Worm (Caenorhabditis elegans) whole organism, late embryonic: Measurements from ENCODE around the gene F59B10.3.
A peak's percentile ranks its signal among the peaks of the same experiment; 100 is the strongest.

Source experiments
- C08G9.2 ChIP-seq: sonication (generic microtip); optimal IDR thresholded peaks from 2 replicates; lab custom pipeline; 2016; ENCODE audit warnings: mild to moderate bottlenecking, missing genetic modification characterization, moderate library complexity, missing compliant biosample characterization
- C38D4.7 ChIP-seq: fragments of 200-800 bp; sonication (Bioruptor generic); optimal IDR thresholded peaks from 2 replicates; lab custom pipeline; 2018; ENCODE audit warnings: mild to moderate bottlenecking, missing genetic modification characterization, moderate library complexity, missing compliant biosample characterization
- F13H6.1 ChIP-seq: sonication (generic microtip); optimal IDR thresholded peaks from 2 replicates; lab custom pipeline; 2016; ENCODE audit warnings: missing genetic modification characterization, missing compliant biosample characterization
- K09A11.1 ChIP-seq: sonication (generic microtip); optimal IDR thresholded peaks from 2 replicates; lab custom pipeline; 2017; ENCODE audit warnings: antibody characterized with exemption, mild to moderate bottlenecking, missing genetic modification characterization, missing compliant biosample characterization; ENCODE audit not compliant: insufficient read depth
- T23F11.4 ChIP-seq: fragments of 200-800 bp; sonication (Bioruptor generic); optimal IDR thresholded peaks from 2 replicates; lab custom pipeline; 2018; ENCODE audit warnings: mild to moderate bottlenecking, missing genetic modification characterization, missing compliant biosample characterization
- ahr-1 ChIP-seq: sonication (generic microtip); optimal IDR thresholded peaks from 2 replicates; lab custom pipeline; 2016; ENCODE audit warnings: missing genetic modification characterization, missing compliant biosample characterization
- ama-1 ChIP-seq: fragments of 150-350 bp; optimal IDR thresholded peaks from 2 replicates; lab custom pipeline; 2014
- ceh-14 ChIP-seq: sonication (generic microtip); optimal IDR thresholded peaks from 2 replicates; lab custom pipeline; 2016; ENCODE audit warnings: missing genotype, missing genetic modification characterization, missing compliant biosample characterization
- ceh-18 ChIP-seq: sonication (generic microtip); optimal IDR thresholded peaks from 2 replicates; lab custom pipeline; 2016; ENCODE audit warnings: missing genetic modification characterization, missing compliant biosample characterization
- ceh-19 ChIP-seq: fragments of 200-800 bp; sonication (Bioruptor generic); optimal IDR thresholded peaks from 2 replicates; lab custom pipeline; 2018; ENCODE audit warnings: mild to moderate bottlenecking, missing genetic modification characterization, missing compliant biosample characterization
- ceh-2 ChIP-seq: sonication (generic microtip); optimal IDR thresholded peaks from 2 replicates; lab custom pipeline; 2016; ENCODE audit warnings: missing genotype, missing genetic modification characterization, missing compliant biosample characterization
- ceh-24 ChIP-seq: sonication (generic microtip); optimal IDR thresholded peaks from 2 replicates; lab custom pipeline; 2016; ENCODE audit warnings: mild to moderate bottlenecking, missing genetic modification characterization, missing compliant biosample characterization
- ceh-30 ChIP-seq: fragments of 150-350 bp; optimal IDR thresholded peaks from 2 replicates; lab custom pipeline; 2014; ENCODE audit warnings: missing biosample characterization, missing genetic modification characterization
- ceh-31 ChIP-seq: sonication (generic microtip); optimal IDR thresholded peaks from 2 replicates; lab custom pipeline; 2016; ENCODE audit warnings: missing genetic modification characterization, missing compliant biosample characterization
- ceh-34 ChIP-seq: sonication (generic microtip); optimal IDR thresholded peaks from 2 replicates; lab custom pipeline; 2016; ENCODE audit warnings: mild to moderate bottlenecking, missing genetic modification characterization, missing compliant biosample characterization
- ceh-45 ChIP-seq: fragments of 200-800 bp; sonication (Bioruptor generic); IDR thresholded peaks from 2 replicates; pipeline ENCODE4 v1.3.6; 2022; ENCODE audit warnings: missing genetic modification reagents, missing genetic modification characterization, missing compliant biosample characterization
- che-1 ChIP-seq: sonication (generic microtip); optimal IDR thresholded peaks from 2 replicates; lab custom pipeline; 2016; ENCODE audit warnings: mild to moderate bottlenecking, missing genetic modification characterization, missing compliant biosample characterization
- dmd-4 ChIP-seq: sonication (generic microtip); optimal IDR thresholded peaks from 2 replicates; lab custom pipeline; 2016; ENCODE audit warnings: borderline replicate concordance, missing genetic modification characterization, missing compliant biosample characterization
- dve-1 ChIP-seq: sonication (generic microtip); optimal IDR thresholded peaks from 2 replicates; lab custom pipeline; 2017; ENCODE audit warnings: antibody characterized with exemption, mild to moderate bottlenecking, missing genetic modification characterization, missing compliant biosample characterization
- ets-4 ChIP-seq: sonication (generic microtip); optimal IDR thresholded peaks from 2 replicates; lab custom pipeline; 2016; ENCODE audit warnings: missing genetic modification characterization, missing compliant biosample characterization
- fkh-6 ChIP-seq: sonication (generic microtip); optimal IDR thresholded peaks from 2 replicates; lab custom pipeline; 2016; ENCODE audit warnings: missing genetic modification characterization, missing compliant biosample characterization
- gmeb-2 ChIP-seq: sonication (generic microtip); optimal IDR thresholded peaks from 2 replicates; lab custom pipeline; 2016; ENCODE audit warnings: missing genetic modification characterization, inconsistent platforms, missing compliant biosample characterization
- hlh-13 ChIP-seq: fragments of 200-800 bp; sonication (Bioruptor generic); optimal IDR thresholded peaks from 2 replicates; lab custom pipeline; 2018; ENCODE audit warnings: mild to moderate bottlenecking, missing genetic modification characterization, missing compliant biosample characterization
- hlh-30 ChIP-seq: sonication (generic microtip); optimal IDR thresholded peaks from 2 replicates; lab custom pipeline; 2017; ENCODE audit warnings: antibody characterized with exemption, missing genetic modification characterization, missing compliant biosample characterization; ENCODE audit not compliant: insufficient read depth
- hlh-8 ChIP-seq: sonication (generic microtip); optimal IDR thresholded peaks from 2 replicates; lab custom pipeline; 2016; ENCODE audit warnings: missing genotype, missing genetic modification characterization, missing compliant biosample characterization
- lin-11 ChIP-seq: fragments of 200-800 bp; sonication (Bioruptor generic); optimal IDR thresholded peaks from 2 replicates; lab custom pipeline; 2018; ENCODE audit warnings: mild to moderate bottlenecking, missing genetic modification characterization, missing compliant biosample characterization
- madf-2 ChIP-seq: sonication (generic microtip); optimal IDR thresholded peaks from 2 replicates; lab custom pipeline; 2017; ENCODE audit warnings: missing genetic modification characterization, missing compliant biosample characterization
- mec-3 ChIP-seq: sonication (generic microtip); optimal IDR thresholded peaks from 2 replicates; lab custom pipeline; 2016; ENCODE audit warnings: borderline replicate concordance, missing genetic modification characterization, missing compliant biosample characterization
- nfya-1 ChIP-seq: sonication (generic microtip); optimal IDR thresholded peaks from 2 replicates; lab custom pipeline; 2017; ENCODE audit warnings: missing genetic modification characterization, mild to moderate bottlenecking, missing compliant biosample characterization, antibody characterized with exemption, moderate library complexity
- nhr-11 ChIP-seq: fragments of 150-350 bp; optimal IDR thresholded peaks from 2 replicates; lab custom pipeline; 2014; ENCODE audit warnings: missing biosample characterization, missing genetic modification characterization
- nhr-232 ChIP-seq: sonication (generic microtip); optimal IDR thresholded peaks from 2 replicates; lab custom pipeline; 2016; ENCODE audit warnings: missing genetic modification characterization, missing compliant biosample characterization
- odd-2 ChIP-seq: sonication (generic microtip); optimal IDR thresholded peaks from 2 replicates; lab custom pipeline; 2017; ENCODE audit warnings: antibody characterized with exemption, mild to moderate bottlenecking, missing genetic modification characterization, missing compliant biosample characterization
- pax-1 ChIP-seq: fragments of 150-350 bp; optimal IDR thresholded peaks from 2 replicates; lab custom pipeline; 2014; ENCODE audit warnings: missing biosample characterization, missing genetic modification characterization
- pha-2 ChIP-seq: sonication (generic microtip); optimal IDR thresholded peaks from 2 replicates; lab custom pipeline; 2017; ENCODE audit warnings: mild to moderate bottlenecking, missing genetic modification characterization, missing compliant biosample characterization
- pha-4 ChIP-seq: fragments of 150-350 bp; optimal IDR thresholded peaks from 2 replicates; lab custom pipeline; 2018; ENCODE audit warnings: missing biosample characterization, missing genetic modification reagents, missing genetic modification characterization
- pqm-1 ChIP-seq: sonication (generic microtip); optimal IDR thresholded peaks from 2 replicates; lab custom pipeline; 2016; ENCODE audit warnings: missing genetic modification characterization, missing compliant biosample characterization
- pros-1 ChIP-seq: fragments of 150-350 bp; optimal IDR thresholded peaks from 2 replicates; lab custom pipeline; 2014; ENCODE audit warnings: missing biosample characterization, missing genetic modification reagents, missing genetic modification characterization
- ref-2 ChIP-seq: sonication (generic microtip); optimal IDR thresholded peaks from 2 replicates; lab custom pipeline; 2016; ENCODE audit warnings: missing genetic modification characterization, missing compliant biosample characterization
- rnt-1 ChIP-seq: sonication (generic microtip); optimal IDR thresholded peaks from 2 replicates; lab custom pipeline; 2016; ENCODE audit warnings: missing genetic modification characterization, missing compliant biosample characterization
- sdc-2 ChIP-seq: sonication (generic microtip); optimal IDR thresholded peaks from 2 replicates; lab custom pipeline; 2016; ENCODE audit warnings: missing genotype, missing genetic modification characterization, missing compliant biosample characterization
- sox-2 ChIP-seq: fragments of 200-800 bp; sonication (Bioruptor generic); IDR thresholded peaks from 2 replicates; pipeline ENCODE4 v1.3.6; 2022; ENCODE audit warnings: missing genetic modification reagents, missing genetic modification characterization, missing compliant biosample characterization
- sox-4 ChIP-seq: sonication (generic microtip); optimal IDR thresholded peaks from 2 replicates; lab custom pipeline; 2017; ENCODE audit warnings: mild to moderate bottlenecking, missing genetic modification characterization, inconsistent platforms, missing compliant biosample characterization
- syd-9 ChIP-seq: sonication (generic microtip); optimal IDR thresholded peaks from 2 replicates; lab custom pipeline; 2016; ENCODE audit warnings: mild to moderate bottlenecking, missing genetic modification characterization, moderate library complexity, missing compliant biosample characterization
- tbx-2 ChIP-seq: sonication (generic microtip); optimal IDR thresholded peaks from 2 replicates; lab custom pipeline; 2016; ENCODE audit warnings: missing genetic modification characterization, missing compliant biosample characterization
- ttx-3 ChIP-seq: sonication (generic microtip); optimal IDR thresholded peaks from 2 replicates; lab custom pipeline; 2016; ENCODE audit warnings: missing genetic modification reagents, missing genetic modification characterization, missing compliant biosample characterization
- unc-3 ChIP-seq, 2 experiments: fragments of 200-800 bp in 1 of 2; sonication (Bioruptor generic) in 1 of 2; sonication (generic microtip) in 1 of 2; conservative IDR thresholded peaks in 1 of 2; optimal IDR thresholded peaks in 1 of 2; 2 replicates each; pipeline versions ENCODE4 v1.3.6 to Lab custom; 2016 to 2022; ENCODE audit warnings: missing compliant biosample characterization in 2 of 2, missing genetic modification characterization in 2 of 2, missing genetic modification reagents in 1 of 2
- unc-42 ChIP-seq: sonication (generic microtip); optimal IDR thresholded peaks from 2 replicates; lab custom pipeline; 2016; ENCODE audit warnings: missing genotype, missing genetic modification characterization, missing compliant biosample characterization
- unc-55 ChIP-seq: sonication (generic microtip); optimal IDR thresholded peaks from 2 replicates; lab custom pipeline; 2017; ENCODE audit warnings: missing biosample characterization, missing genetic modification reagents, missing genetic modification characterization
- unc-86 ChIP-seq: sonication (generic microtip); optimal IDR thresholded peaks from 2 replicates; lab custom pipeline; 2016; ENCODE audit warnings: missing genetic modification characterization, missing compliant biosample characterization
- ztf-16 ChIP-seq: sonication (generic microtip); optimal IDR thresholded peaks from 2 replicates; lab custom pipeline; 2017; ENCODE audit warnings: missing genetic modification characterization, missing compliant biosample characterization

Gene F59B10.3

ce11 chrII:10548778-10549671 lies 38.7 kb downstream of the F59B10.3 start:
- peak; percentile 18 for TF ChIP-seq madf-2 (tag; lab: Kevin White, UChicago)
- TF ChIP-seq ets-4 (tag; lab: Kevin White, UChicago) = peak; percentile 76
- TF ChIP-seq F13H6.1 = peak; percentile 31
- no peak for TF ChIP-seq dmd-4 (tag; lab: Kevin White, UChicago)
- TF ChIP-seq ceh-30 (tag; lab: Kevin White, UChicago) = no peak
- TF ChIP-seq nhr-11 (tag; lab: Kevin White, UChicago) = no peak
- TF ChIP-seq che-1 (tag; lab: Kevin White, UChicago) = no peak
- peak; percentile 25 for TF ChIP-seq syd-9 (tag; lab: Kevin White, UChicago)
- TF ChIP-seq pha-2 (tag; lab: Kevin White, UChicago) = peak; percentile 42
- peak; percentile 53 for TF ChIP-seq mec-3 (tag; lab: Kevin White, UChicago)
- TF ChIP-seq hlh-30 (tag; lab: Kevin White, UChicago) = peak; percentile 96
- peak; percentile 88 for TF ChIP-seq ceh-18 (tag; lab: Kevin White, UChicago)
- TF ChIP-seq pros-1 (tag; lab: Kevin White, UChicago) = peak; percentile 73
- peak; percentile 5 for TF ChIP-seq ztf-16 (tag; lab: Kevin White, UChicago)
- TF ChIP-seq tbx-2 (tag; lab: Kevin White, UChicago) = peak; percentile 62
- no peak for TF ChIP-seq ceh-2 (tag; lab: Kevin White, UChicago)
- no peak for TF ChIP-seq sox-4 (tag; lab: Kevin White, UChicago)
- peak; percentile 81 for TF ChIP-seq ceh-31 (tag; lab: Kevin White, UChicago)
- TF ChIP-seq ttx-3 = no peak
- TF ChIP-seq sox-2 (GFP tag; lab: Robert Waterston, UW) = no peak
- TF ChIP-seq lin-11 (tag; lab: Kevin White, UChicago) = no peak
- TF ChIP-seq C08G9.2 (tag; lab: Kevin White, UChicago) = peak; percentile 6
- peak; percentile 94 for TF ChIP-seq nfya-1 (tag; lab: Kevin White, UChicago)
- TF ChIP-seq unc-42 (tag; lab: Kevin White, UChicago) = peak; percentile 70
- no peak for TF ChIP-seq odd-2 (tag; lab: Kevin White, UChicago)
- TF ChIP-seq hlh-13 = no peak
- no peak for TF ChIP-seq hlh-8 (tag; lab: Kevin White, UChicago)
- TF ChIP-seq dve-1 (tag; lab: Kevin White, UChicago) = peak; percentile 37
- no peak for TF ChIP-seq ahr-1 (tag; lab: Kevin White, UChicago)
- no peak for TF ChIP-seq nhr-232 (tag; lab: Kevin White, UChicago)
- TF ChIP-seq pqm-1 = peak; percentile 32
- TF ChIP-seq C38D4.7 = no peak
- TF ChIP-seq ceh-45 = no peak
- peak; percentile 67 for TF ChIP-seq rnt-1 (tag; lab: Kevin White, UChicago)
- peak; percentile 92 for TF ChIP-seq ceh-34 (tag; lab: Kevin White, UChicago)
- peak; percentile 11 for TF ChIP-seq pha-4 (tag; lab: Kevin White, UChicago)
- peak; percentile 88 for TF ChIP-seq ama-1 (lab: Kevin White, UChicago)
- peak; percentile 61 for TF ChIP-seq ceh-14 (tag; lab: Kevin White, UChicago)
- no peak for TF ChIP-seq fkh-6 (tag; lab: Kevin White, UChicago)
- peak; percentile 90 for TF ChIP-seq ref-2
- no peak for TF ChIP-seq ceh-24 (tag; lab: Kevin White, UChicago)
- TF ChIP-seq K09A11.1 = peak; percentile 15
- TF ChIP-seq sdc-2 (tag; lab: Kevin White, UChicago) = peak; percentile 30
- TF ChIP-seq unc-86 = no peak
- peak; percentile 30 for TF ChIP-seq T23F11.4 (GFP tag; lab: Kevin White, UChicago)
- TF ChIP-seq gmeb-2 = peak; percentile 2
- peak; percentile 28 for TF ChIP-seq unc-55 (GFP tag; lab: Kevin White, UChicago)
- TF ChIP-seq ceh-19 (GFP tag; lab: Kevin White, UChicago) = no peak
- peak; percentile 38; the same call in 1 of the 2 replicates for TF ChIP-seq unc-3 (GFP tag; conservative IDR thresholded peaks at IDR 0.05; lab: Robert Waterston, UW)
- no peak for TF ChIP-seq unc-3 (tag; optimal IDR thresholded peaks at IDR 0.05; lab: Kevin White, UChicago)
- peak; percentile 42 for TF ChIP-seq pax-1 (tag; lab: Kevin White, UChicago)
